Fruit fly (Drosophila melanogaster): ENCODE measurements around the gene CG43092.

dm6 chr3R:22756289-22756688 lies 13.2 kb downstream of the CG43092 start:
- no peak for TF ChIP-seq D1 (tag; optimal IDR thresholded peaks at IDR 0.05)
- peak; percentile 59; the same call in 1 of the 3 replicates for TF ChIP-seq CG4496 (GFP tag; IDR thresholded peaks at IDR 0.05)
- TF ChIP-seq Ets98B (GFP tag; IDR thresholded peaks at IDR 0.05) = no peak
- no peak for TF ChIP-seq EcR (GFP tag; optimal IDR thresholded peaks at IDR 0.05)
